Worm (Caenorhabditis elegans): ENCODE results near the gene szy-4.
A peak's percentile ranks its signal among the peaks of the same experiment; 100 is the strongest.

The szy-4 gene

ce11 chrII:6198468-6198867 lies at the start of gene szy-4:
szy-4 (plus strand) TSS chrII:6198696.
- no peak for TF ChIP-seq cnd-1 (tag; optimal IDR thresholded peaks at IDR 0.05)
- TF ChIP-seq bed-3 (GFP tag; optimal IDR thresholded peaks at IDR 0.05), result no peak
- TF ChIP-seq unc-39 (tag; optimal IDR thresholded peaks at IDR 0.05), result no peak
- no peak for TF ChIP-seq mls-2 (tag; optimal IDR thresholded peaks at IDR 0.05)
- no peak for TF ChIP-seq zip-8 (tag; optimal IDR thresholded peaks at IDR 0.05)
- TF ChIP-seq ceh-83 (GFP tag; optimal IDR thresholded peaks at IDR 0.05), result no peak
- TF ChIP-seq ham-2 (GFP tag; optimal IDR thresholded peaks at IDR 0.05), result no peak
- no peak for TF ChIP-seq ces-1 (GFP tag; optimal IDR thresholded peaks at IDR 0.05)

- TF ChIP-seq ces-1 (GFP tag; optimal IDR thresholded peaks at IDR 0.05) (peak; percentile 63), mls-2 (tag; optimal IDR thresholded peaks at IDR 0.05) (peak; percentile 13), unc-39 (tag; optimal IDR thresholded peaks at IDR 0.05) (no peak)
Observed at ce11 chrII:6149434-6149833, 49.1 kb upstream of the szy-4 start.

- TF ChIP-seq nhr-237 (tag; optimal IDR thresholded peaks at IDR 0.05), result no peak
Observed at ce11 chrII:6158111-6158510, 40.4 kb upstream of the szy-4 start.

- TF ChIP-seq cnd-1 (tag; optimal IDR thresholded peaks at IDR 0.05), result no peak
- TF ChIP-seq nhr-237 (tag; optimal IDR thresholded peaks at IDR 0.05), result no peak
- TF ChIP-seq lin-13 (tag; optimal IDR thresholded peaks at IDR 0.05), result no peak
- TF ChIP-seq ztf-11 (tag; optimal IDR thresholded peaks at IDR 0.05), result no peak
- TF ChIP-seq mls-2 (tag; optimal IDR thresholded peaks at IDR 0.05), result no peak
- TF ChIP-seq sem-2 (GFP tag; optimal IDR thresholded peaks at IDR 0.05), result no peak
- no peak for TF ChIP-seq pha-4 (tag; optimal IDR thresholded peaks at IDR 0.05)
- no peak for TF ChIP-seq ceh-43 (GFP tag; optimal IDR thresholded peaks at IDR 0.05)
- TF ChIP-seq unc-62 (GFP tag; optimal IDR thresholded peaks at IDR 0.05), result no peak
- TF ChIP-seq lsy-2 (tag; optimal IDR thresholded peaks at IDR 0.05), result no peak
- no peak for TF ChIP-seq elt-1 (tag; optimal IDR thresholded peaks at IDR 0.05; ENCODE audit: borderline replicate concordance, insufficient read depth)
- TF ChIP-seq drap-1 (GFP tag; optimal IDR thresholded peaks at IDR 0.05), result no peak
- no peak for TF ChIP-seq tbx-8 (GFP tag; optimal IDR thresholded peaks at IDR 0.05)
- no peak for TF ChIP-seq unc-39 (tag; optimal IDR thresholded peaks at IDR 0.05)
- TF ChIP-seq ces-1 (GFP tag; optimal IDR thresholded peaks at IDR 0.05), result no peak
- no peak for TF ChIP-seq ceh-39 (tag; optimal IDR thresholded peaks at IDR 0.05)
- no peak for TF ChIP-seq elt-3 (tag; optimal IDR thresholded peaks at IDR 0.05)
- no peak for TF ChIP-seq blmp-1 (tag; optimal IDR thresholded peaks at IDR 0.05)
Observed at ce11 chrII:6160994-6161393, 37.5 kb upstream of the szy-4 start, which contains the start of gene exp-1. exp-1 (minus strand) TSS chrII:6161094.

DNA sequence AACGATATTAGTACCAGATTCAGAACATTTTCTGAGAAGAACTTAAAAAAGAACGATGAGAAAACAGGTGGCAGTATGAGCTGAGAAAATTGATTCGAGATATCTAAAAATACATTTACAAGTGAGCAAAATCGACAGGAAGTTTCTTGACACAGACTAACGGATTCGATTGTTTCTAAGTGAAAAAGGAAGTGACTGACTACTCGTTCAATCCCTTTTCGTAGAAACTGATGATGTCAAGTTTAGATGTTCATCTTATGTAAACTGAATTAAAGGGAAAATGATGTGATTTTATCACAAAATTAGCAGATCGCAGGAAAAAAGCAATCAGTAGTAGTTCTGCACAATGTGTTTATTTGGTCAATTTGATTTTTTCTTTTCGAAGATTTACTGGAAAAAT lies 33.3 kb upstream of the szy-4 start:
- no peak for TF ChIP-seq hlh-1 (tag; optimal IDR thresholded peaks at IDR 0.05)
- TF ChIP-seq ceh-39 (tag; optimal IDR thresholded peaks at IDR 0.05), result no peak
- TF ChIP-seq nhr-28 (tag; optimal IDR thresholded peaks at IDR 0.05), result no peak
- peak; percentile 55 for TF ChIP-seq ces-1 (GFP tag; optimal IDR thresholded peaks at IDR 0.05)
- TF ChIP-seq bed-3 (GFP tag; optimal IDR thresholded peaks at IDR 0.05), result no peak

DNA sequence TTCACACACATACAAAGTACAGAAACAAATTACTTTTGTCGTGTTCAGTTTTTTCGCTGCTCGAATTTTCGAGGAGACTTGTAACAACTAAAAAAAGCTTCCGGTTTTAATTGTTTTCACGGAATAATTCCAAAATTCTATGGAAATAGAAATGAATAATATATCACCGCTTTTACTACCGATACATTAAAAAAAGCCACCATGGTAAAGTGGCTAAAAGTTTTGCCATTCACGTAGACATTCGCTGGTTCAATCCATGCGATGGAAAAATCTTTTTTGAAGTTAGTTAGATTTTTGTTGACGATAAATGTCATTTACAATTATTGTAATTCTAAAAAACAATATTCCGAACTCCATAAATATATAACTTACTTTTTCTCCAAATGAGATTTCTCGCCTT lies 29.8 kb upstream of the szy-4 start:
- no peak for TF ChIP-seq zip-8 (tag; optimal IDR thresholded peaks at IDR 0.05)
- TF ChIP-seq mls-2 (tag; optimal IDR thresholded peaks at IDR 0.05), result no peak
- no peak for TF ChIP-seq nhr-76 (tag; optimal IDR thresholded peaks at IDR 0.05)
- TF ChIP-seq ceh-39 (tag; optimal IDR thresholded peaks at IDR 0.05), result no peak
- TF ChIP-seq snpc-4 (tag; optimal IDR thresholded peaks at IDR 0.05), result no peak
- no peak for TF ChIP-seq nhr-2 (tag; optimal IDR thresholded peaks at IDR 0.05)
- no peak for TF ChIP-seq ceh-43 (GFP tag; optimal IDR thresholded peaks at IDR 0.05)
- no peak for TF ChIP-seq ham-2 (GFP tag; optimal IDR thresholded peaks at IDR 0.05)
- TF ChIP-seq elt-3 (tag; optimal IDR thresholded peaks at IDR 0.05), result no peak
- TF ChIP-seq pha-4 (tag; optimal IDR thresholded peaks at IDR 0.05), result no peak
- TF ChIP-seq cnd-1 (tag; optimal IDR thresholded peaks at IDR 0.05), result no peak
- TF ChIP-seq lsy-2 (tag; optimal IDR thresholded peaks at IDR 0.05), result no peak
- TF ChIP-seq ceh-83 (GFP tag; optimal IDR thresholded peaks at IDR 0.05), result no peak
- no peak for TF ChIP-seq M03D4.4 (tag; optimal IDR thresholded peaks at IDR 0.05)
- no peak for TF ChIP-seq flh-1 (GFP tag; optimal IDR thresholded peaks at IDR 0.05)
- TF ChIP-seq lin-32 (GFP tag; optimal IDR thresholded peaks at IDR 0.05), result no peak
- no peak for TF ChIP-seq mep-1 (tag; optimal IDR thresholded peaks at IDR 0.05)
- TF ChIP-seq nhr-237 (tag; optimal IDR thresholded peaks at IDR 0.05), result no peak
- TF ChIP-seq tbx-8 (GFP tag; optimal IDR thresholded peaks at IDR 0.05), result no peak

Data from whole organism, mixed stage, embryonic.